Fruit fly (Drosophila melanogaster) whole organism, embryonic: ENCODE measurements around the gene CG5181.
A peak's percentile ranks its signal among the peaks of the same experiment; 100 is the strongest.

Source experiments
- Abd-B ChIP-seq: fragments of 200-800 bp; sonication (Bioruptor generic); optimal IDR thresholded peaks from 2 replicates; lab custom pipeline; 2018; ENCODE audit warnings: missing biosample characterization, mild to moderate bottlenecking, missing genetic modification characterization, moderate library complexity
- CG10462 ChIP-seq: fragments of 200-800 bp; sonication (Bioruptor generic); optimal IDR thresholded peaks from 2 replicates; lab custom pipeline; 2016; ENCODE audit warnings: missing biosample characterization, missing genetic modification characterization
- CG11504 ChIP-seq: fragments of 200-800 bp; sonication (Bioruptor generic); optimal IDR thresholded peaks from 3 replicates; lab custom pipeline; 2019; ENCODE audit warnings: missing biosample characterization, mild to moderate bottlenecking, missing genetic modification characterization, moderate library complexity
- CG11723 ChIP-seq: fragments of 200-800 bp; sonication (Bioruptor generic); optimal IDR thresholded peaks from 2 replicates; lab custom pipeline; 2017; ENCODE audit warnings: missing biosample characterization, mild to moderate bottlenecking, missing genetic modification characterization
- CG12219 ChIP-seq: fragments of 200-800 bp; sonication (Bioruptor generic); optimal IDR thresholded peaks from 3 replicates; lab custom pipeline; 2018; ENCODE audit warnings: missing biosample characterization, mild to moderate bottlenecking, missing genetic modification characterization
- CG12299 ChIP-seq: fragments of 200-800 bp; sonication (Bioruptor generic); optimal IDR thresholded peaks from 2 replicates; lab custom pipeline; 2018; ENCODE audit warnings: missing biosample characterization, mild to moderate bottlenecking, missing genetic modification characterization
- CG14860 ChIP-seq: fragments of 200-800 bp; sonication (Bioruptor generic); IDR thresholded peaks from 3 replicates; pipeline ENCODE4 v1.3.6; 2022; ENCODE audit warnings: missing biosample characterization, missing genetic modification characterization; ENCODE audit not compliant: partially characterized antibody
- CG15011 ChIP-seq: fragments of 200-800 bp; sonication (Bioruptor generic); optimal IDR thresholded peaks from 3 replicates; lab custom pipeline; 2018; ENCODE audit warnings: missing biosample characterization, mild to moderate bottlenecking, missing genetic modification characterization
- CG2116 ChIP-seq: fragments of 200-800 bp; sonication (Bioruptor generic); optimal IDR thresholded peaks from 3 replicates; lab custom pipeline; 2018; ENCODE audit warnings: missing biosample characterization, mild to moderate bottlenecking, missing genetic modification characterization
- CG2199 ChIP-seq: fragments of 200-800 bp; sonication (Bioruptor generic); IDR thresholded peaks from 3 replicates; pipeline ENCODE4 v1.3.6; 2022; ENCODE audit warnings: missing biosample characterization, missing genetic modification characterization
- CG34422 ChIP-seq: fragments of 200-800 bp; sonication (Bioruptor generic); IDR thresholded peaks from 3 replicates; pipeline ENCODE4 v1.3.6; 2022; ENCODE audit warnings: missing biosample characterization, missing genetic modification characterization
- CG3726 ChIP-seq: fragments of 200-800 bp; sonication (Bioruptor generic); IDR thresholded peaks from 3 replicates; pipeline ENCODE4, ENCODE4 v1.3.6; 2022; ENCODE audit warnings: missing biosample characterization, missing genetic modification characterization
- CG4707 ChIP-seq: fragments of 200-800 bp; sonication (Bioruptor generic); optimal IDR thresholded peaks from 2 replicates; lab custom pipeline; 2018; ENCODE audit warnings: missing biosample characterization, mild to moderate bottlenecking, missing genetic modification characterization, moderate library complexity
- CG6689 ChIP-seq: fragments of 200-800 bp; sonication (Bioruptor generic); IDR thresholded peaks from 2 replicates; pipeline ENCODE4 v1.3.6; 2022; ENCODE audit warnings: missing biosample characterization, missing genetic modification characterization
- CG7357 ChIP-seq: fragments of 200-800 bp; sonication (Bioruptor generic); IDR thresholded peaks from 3 replicates; pipeline ENCODE4 v1.3.6; 2022; ENCODE audit warnings: missing biosample characterization, missing genetic modification characterization
- CG8359 ChIP-seq: fragments of 200-800 bp; sonication (Bioruptor generic); optimal IDR thresholded peaks from 2 replicates; lab custom pipeline; 2017; ENCODE audit warnings: missing biosample characterization, mild to moderate bottlenecking, missing genetic modification characterization, borderline replicate concordance
- Dip2 ChIP-seq: fragments of 200-800 bp; sonication (Bioruptor generic); IDR thresholded peaks from 2 replicates; pipeline ENCODE4 v1.3.6; 2022; ENCODE audit warnings: missing biosample characterization, missing genetic modification characterization
- Doc3 ChIP-seq: fragments of 200-800 bp; sonication (Bioruptor generic); IDR thresholded peaks from 3 replicates; pipeline ENCODE4 v1.3.6; 2022; ENCODE audit warnings: missing biosample characterization, missing genetic modification characterization; ENCODE audit not compliant: partially characterized antibody
- Hmx ChIP-seq: fragments of 200-800 bp; sonication (Bioruptor generic); optimal IDR thresholded peaks from 2 replicates; lab custom pipeline; 2016; ENCODE audit warnings: missing biosample characterization, missing genetic modification characterization
- Hr39 ChIP-seq: fragments of >200 bp; optimal IDR thresholded peaks from 2 replicates; lab custom pipeline; 2017
- Hr78 ChIP-seq, 2 experiments: fragments of 200-800 bp in 1 of 2; fragments of >200 bp in 1 of 2; sonication (Bioruptor generic) in 1 of 2; optimal IDR thresholded peaks; 2 replicates each; lab custom pipeline; 2017 to 2019; ENCODE audit warnings: missing biosample characterization in 2 of 2, missing genetic modification characterization in 2 of 2, mild to moderate bottlenecking in 1 of 2, moderate library complexity in 1 of 2
- MTF-1 ChIP-seq: fragments of 200-800 bp; sonication (Bioruptor generic); optimal IDR thresholded peaks from 2 replicates; lab custom pipeline; 2018; ENCODE audit warnings: missing biosample characterization, mild to moderate bottlenecking, missing genetic modification characterization, borderline replicate concordance
- Mes4 ChIP-seq: fragments of 200-800 bp; sonication (Bioruptor generic); optimal IDR thresholded peaks from 2 replicates; lab custom pipeline; 2016; ENCODE audit warnings: missing biosample characterization, missing genetic modification characterization
- Oaz ChIP-seq: fragments of 200-800 bp; sonication (Bioruptor generic); IDR thresholded peaks from 2 replicates; pipeline ENCODE4 v1.3.6; 2022; ENCODE audit warnings: missing biosample characterization, missing genetic modification characterization
- Side ChIP-seq: fragments of 200-800 bp; sonication (Bioruptor generic); optimal IDR thresholded peaks from 2 replicates; lab custom pipeline; 2016; ENCODE audit warnings: missing biosample characterization, missing genetic modification characterization
- YL-1 ChIP-seq: fragments of 200-800 bp; sonication (Bioruptor generic); optimal IDR thresholded peaks from 3 replicates; lab custom pipeline; 2017; ENCODE audit warnings: missing biosample characterization, mild to moderate bottlenecking, missing genetic modification characterization
- ab ChIP-seq: fragments of 200-800 bp; sonication (Bioruptor generic); optimal IDR thresholded peaks from 2 replicates; lab custom pipeline; 2016; ENCODE audit warnings: missing biosample characterization, missing genetic modification characterization
- chm ChIP-seq: fragments of 200-800 bp; sonication (Bioruptor generic); IDR thresholded peaks from 2 replicates; pipeline ENCODE4 v1.3.6; 2022; ENCODE audit warnings: missing biosample characterization, missing genetic modification characterization
- dan ChIP-seq: fragments of 200-800 bp; sonication (Bioruptor generic); IDR thresholded peaks from 2 replicates; pipeline ENCODE4 v1.3.6; 2022; ENCODE audit warnings: missing biosample characterization, missing genetic modification characterization
- dmrt11E ChIP-seq: fragments of 200-800 bp; sonication (Bioruptor generic); optimal IDR thresholded peaks from 3 replicates; lab custom pipeline; 2018; ENCODE audit warnings: missing biosample characterization, mild to moderate bottlenecking, missing genetic modification characterization, moderate library complexity
- ewg ChIP-seq: fragments of 200-800 bp; sonication (Bioruptor generic); optimal IDR thresholded peaks from 3 replicates; lab custom pipeline; 2017; ENCODE audit warnings: mild to moderate bottlenecking, missing biosample characterization, missing genetic modification reagents, missing genetic modification characterization
- fd64A ChIP-seq: fragments of 200-800 bp; sonication (Bioruptor generic); optimal IDR thresholded peaks from 3 replicates; lab custom pipeline; 2018; ENCODE audit warnings: missing biosample characterization, mild to moderate bottlenecking, missing genetic modification characterization
- gro ChIP-seq: fragments of 200-800 bp; sonication (Bioruptor generic); optimal IDR thresholded peaks from 2 replicates; lab custom pipeline; 2016; ENCODE audit warnings: missing biosample characterization, missing genetic modification characterization
- gt ChIP-seq: fragments of 200-800 bp; sonication (Bioruptor generic); IDR thresholded peaks from 2 replicates; pipeline ENCODE4 v1.3.6; 2022; ENCODE audit warnings: missing biosample characterization, missing genetic modification characterization
- ham ChIP-seq: fragments of 200-800 bp; sonication (Bioruptor generic); IDR thresholded peaks from 2 replicates; pipeline ENCODE4 v1.3.6; 2022; ENCODE audit warnings: missing biosample characterization, missing genetic modification characterization
- lilli ChIP-seq: fragments of 200-800 bp; sonication (Bioruptor generic); optimal IDR thresholded peaks from 3 replicates; lab custom pipeline; 2016; ENCODE audit warnings: missing biosample characterization, missing genetic modification characterization
- mirr ChIP-seq: fragments of 200-800 bp; sonication (Bioruptor generic); optimal IDR thresholded peaks from 3 replicates; lab custom pipeline; 2018; ENCODE audit warnings: missing biosample characterization, mild to moderate bottlenecking, missing genetic modification characterization
- odd ChIP-seq: fragments of 200-800 bp; sonication (Bioruptor generic); optimal IDR thresholded peaks from 2 replicates; lab custom pipeline; 2017; ENCODE audit warnings: missing biosample characterization, mild to moderate bottlenecking, missing genetic modification characterization
- pho ChIP-seq: fragments of 200-800 bp; sonication (Bioruptor generic); optimal IDR thresholded peaks from 2 replicates; lab custom pipeline; 2016; ENCODE audit warnings: missing biosample characterization, missing genetic modification characterization
- phol ChIP-seq: fragments of 200-800 bp; sonication (Bioruptor generic); optimal IDR thresholded peaks from 3 replicates; lab custom pipeline; 2018; ENCODE audit warnings: missing biosample characterization, mild to moderate bottlenecking, missing genetic modification characterization, moderate library complexity
- pita ChIP-seq: fragments of 200-800 bp; sonication (Bioruptor generic); optimal IDR thresholded peaks from 2 replicates; lab custom pipeline; 2017; ENCODE audit warnings: missing biosample characterization, mild to moderate bottlenecking, missing genetic modification characterization
- pnt ChIP-seq: fragments of 200-800 bp; sonication (Bioruptor generic); optimal IDR thresholded peaks from 3 replicates; lab custom pipeline; 2016; ENCODE audit warnings: missing biosample characterization, missing genetic modification characterization
- row ChIP-seq: fragments of 200-800 bp; sonication (Bioruptor generic); IDR thresholded peaks from 3 replicates; pipeline ENCODE4 v1.3.6; 2022; ENCODE audit warnings: missing biosample characterization, missing genetic modification characterization
- scrt ChIP-seq: fragments of 200-800 bp; sonication (Bioruptor generic); optimal IDR thresholded peaks from 2 replicates; lab custom pipeline; 2018; ENCODE audit warnings: missing biosample characterization, mild to moderate bottlenecking, missing genetic modification characterization, moderate library complexity
- sd ChIP-seq: fragments of 200-800 bp; sonication (Bioruptor generic); optimal IDR thresholded peaks from 3 replicates; lab custom pipeline; 2018; ENCODE audit warnings: missing biosample characterization, mild to moderate bottlenecking, missing genetic modification characterization, moderate library complexity
- sim ChIP-seq: fragments of 200-800 bp; sonication (Bioruptor generic); IDR thresholded peaks from 2 replicates; pipeline ENCODE4 v1.3.6; 2022; ENCODE audit warnings: missing biosample characterization, missing genetic modification characterization
- slp2 ChIP-seq: fragments of 200-800 bp; sonication (Bioruptor generic); optimal IDR thresholded peaks from 2 replicates; lab custom pipeline; 2016; ENCODE audit warnings: missing biosample characterization, missing genetic modification characterization
- tin ChIP-seq: fragments of 200-800 bp; sonication (Bioruptor generic); optimal IDR thresholded peaks from 3 replicates; lab custom pipeline; 2016; ENCODE audit warnings: missing biosample characterization, missing genetic modification characterization
- tio ChIP-seq: fragments of 200-800 bp; sonication (Bioruptor generic); optimal IDR thresholded peaks from 2 replicates; lab custom pipeline; 2017; ENCODE audit warnings: missing biosample characterization, missing genetic modification characterization, inconsistent platforms
- vvl ChIP-seq: fragments of 200-800 bp; sonication (Bioruptor generic); IDR thresholded peaks from 2 replicates; pipeline ENCODE4 v1.3.6; 2022; ENCODE audit warnings: missing biosample characterization, missing genetic modification characterization

The CG5181 gene

dm6 chr2L:7422429-7423283 lies 13.0 kb upstream of the CG5181 start (continued):
- TF ChIP-seq CG6689 (no peak), sd (tag; lab: Kevin White, UChicago) (no peak), gt (GFP tag; lab: Robert Waterston, UW) (no peak), Mes4 (GFP tag; lab: Kevin White, UChicago) (no peak), CG12219 (GFP tag; lab: Kevin White, UChicago) (no peak), dan (no peak), Abd-B (GFP tag; lab: Kevin White, UChicago) (no peak), phol (tag; lab: Kevin White, UChicago) (peak; percentile 24), CG11504 (tag; lab: Kevin White, UChicago) (peak; percentile 27), slp2 (no peak), gro (no peak), sim (GFP tag; lab: Robert Waterston, UW) (0 out of 2 replicates have a peak, but pooled peaks have one; percentile 39), CG3726 (no peak), CG11723 (GFP tag; lab: Kevin White, UChicago) (no peak), dmrt11E (tag; lab: Kevin White, UChicago) (no peak), Doc3 (GFP tag; lab: Robert Waterston, UW) (no peak), pita (GFP tag; lab: Kevin White, UChicago) (no peak), odd (no peak), Side (GFP tag; lab: Kevin White, UChicago) (no peak), CG10462 (GFP tag; lab: Kevin White, UChicago) (no peak), chm (GFP tag; lab: Robert Waterston, UW) (no peak), Oaz (GFP tag; lab: Robert Waterston, UW) (no peak), Hr39 (lab: Kevin White, UChicago) (no peak), YL-1 (GFP tag; lab: Kevin White, UChicago) (no peak), row (no peak), CG2199 (GFP tag; lab: Robert Waterston, UW) (no peak), CG15011 (GFP tag; lab: Kevin White, UChicago) (no peak), CG4707 (GFP tag; lab: Kevin White, UChicago) (no peak), CG8359 (GFP tag; lab: Kevin White, UChicago) (no peak), tio (GFP tag; lab: Kevin White, UChicago) (peak; percentile 27), ham (GFP tag; lab: Robert Waterston, UW) (no peak), CG34422 (GFP tag; lab: Robert Waterston, UW) (no peak), fd64A (no peak), Hr78 (GFP tag; optimal IDR thresholded peaks at IDR 0.05; lab: Kevin White, UChicago) (no peak), tin (GFP tag; lab: Kevin White, UChicago) (no peak), MTF-1 (no peak), CG12299 (tag; lab: Kevin White, UChicago) (no peak), vvl (GFP tag; lab: Robert Waterston, UW) (no peak), scrt (no peak), Hmx (no peak), CG7357 (GFP tag; lab: Robert Waterston, UW) (no peak), ab (GFP tag; lab: Kevin White, UChicago) (no peak), Dip2 (GFP tag; lab: Robert Waterston, UW) (0 out of 2 replicates have a peak, but pooled peaks have one; percentile 11), pnt (GFP tag; lab: Kevin White, UChicago) (no peak), mirr (GFP tag; lab: Kevin White, UChicago) (no peak), ewg (GFP tag; lab: Kevin White, UChicago) (no peak), CG2116 (GFP tag; lab: Kevin White, UChicago) (no peak), CG14860 (GFP tag; lab: Robert Waterston, UW) (no peak), lilli (GFP tag; lab: Kevin White, UChicago) (no peak), pho (GFP tag; lab: Kevin White, UChicago) (no peak)
